Fruit fly (Drosophila melanogaster) whole organism, embryonic: ENCODE measurements around the gene CG12594.

Experiments
- Aef1 ChIP-seq: fragments of 200-800 bp; sonication (Bioruptor generic); IDR thresholded peaks from 3 replicates; pipeline ENCODE4 v1.3.6; 2022; ENCODE audit warnings: missing biosample characterization, missing genetic modification characterization
- Awh ChIP-seq: fragments of 200-800 bp; sonication (Bioruptor generic); IDR thresholded peaks from 2 replicates; pipeline ENCODE4, ENCODE4 v1.3.6; 2022; ENCODE audit warnings: missing biosample characterization, missing genetic modification characterization
- Blimp-1 ChIP-seq: fragments of 200-800 bp; sonication (Bioruptor generic); optimal IDR thresholded peaks from 3 replicates; lab custom pipeline; 2018; ENCODE audit warnings: missing biosample characterization, missing genetic modification characterization, mild to moderate bottlenecking, moderate library complexity, missing genetic modification reagents
- CG1024 ChIP-seq: fragments of 200-800 bp; sonication (Bioruptor generic); IDR thresholded peaks from 2 replicates; pipeline ENCODE4 v1.3.6; 2022; ENCODE audit warnings: missing biosample characterization, missing genetic modification characterization
- CG10565 ChIP-seq: fragments of 200-800 bp; sonication (Bioruptor generic); optimal IDR thresholded peaks from 3 replicates; lab custom pipeline; 2016; ENCODE audit warnings: missing biosample characterization, mild to moderate bottlenecking, missing genetic modification characterization
- CG13894 ChIP-seq: fragments of 200-800 bp; sonication (Bioruptor generic); optimal IDR thresholded peaks from 3 replicates; lab custom pipeline; 2018; ENCODE audit warnings: missing biosample characterization, mild to moderate bottlenecking, missing genetic modification characterization, moderate library complexity
- CG14441 ChIP-seq: fragments of 200-800 bp; sonication (Bioruptor generic); IDR thresholded peaks from 2 replicates; pipeline ENCODE4 v1.3.6; 2022; ENCODE audit warnings: missing biosample characterization, missing genetic modification characterization
- CG15269 ChIP-seq: fragments of 200-800 bp; sonication (Bioruptor generic); optimal IDR thresholded peaks from 2 replicates; lab custom pipeline; 2018; ENCODE audit warnings: missing biosample characterization, mild to moderate bottlenecking, missing genetic modification characterization, moderate library complexity
- CG17186 ChIP-seq: fragments of 200-800 bp; sonication (Bioruptor generic); optimal IDR thresholded peaks from 3 replicates; lab custom pipeline; 2017; ENCODE audit warnings: missing biosample characterization, missing genetic modification reagents, missing genetic modification characterization
- CG2120 ChIP-seq: fragments of 200-800 bp; sonication (Bioruptor generic); optimal IDR thresholded peaks from 3 replicates; lab custom pipeline; 2016; ENCODE audit warnings: missing biosample characterization, missing genetic modification characterization
- CG30403 ChIP-seq: fragments of 200-800 bp; sonication (Bioruptor generic); optimal IDR thresholded peaks from 3 replicates; lab custom pipeline; 2016; ENCODE audit warnings: missing biosample characterization, missing genetic modification characterization
- CG3163 ChIP-seq: fragments of 200-800 bp; sonication (Bioruptor generic); optimal IDR thresholded peaks from 3 replicates; lab custom pipeline; 2016; ENCODE audit warnings: missing biosample characterization, missing genetic modification characterization
- CG3407 ChIP-seq: fragments of 200-800 bp; sonication (Bioruptor generic); optimal IDR thresholded peaks from 2 replicates; lab custom pipeline; 2018; ENCODE audit warnings: missing biosample characterization, mild to moderate bottlenecking, missing genetic modification characterization
- CG4730 ChIP-seq: fragments of 200-800 bp; sonication (Bioruptor generic); IDR thresholded peaks from 2 replicates; pipeline ENCODE4 v1.3.6; 2022; ENCODE audit warnings: missing biosample characterization, missing genetic modification characterization
- CG4854 ChIP-seq: fragments of 200-800 bp; sonication (Bioruptor generic); optimal IDR thresholded peaks from 2 replicates; lab custom pipeline; 2016; ENCODE audit warnings: missing biosample characterization, missing genetic modification characterization, inconsistent platforms
- CG6654 ChIP-seq: fragments of 200-800 bp; sonication (Bioruptor generic); optimal IDR thresholded peaks from 2 replicates; lab custom pipeline; 2017; ENCODE audit warnings: missing biosample characterization, mild to moderate bottlenecking, missing genetic modification characterization
- CG7839 ChIP-seq: fragments of 200-800 bp; sonication (Bioruptor generic); optimal IDR thresholded peaks from 3 replicates; lab custom pipeline; 2018; ENCODE audit warnings: missing biosample characterization, mild to moderate bottlenecking, missing genetic modification characterization, moderate library complexity
- CTCF ChIP-seq: fragments of 200-800 bp; sonication (Bioruptor generic); optimal IDR thresholded peaks from 2 replicates; lab custom pipeline; 2017; ENCODE audit warnings: missing biosample characterization, mild to moderate bottlenecking, missing genetic modification characterization, moderate library complexity
- CkIIα-i1 ChIP-seq: fragments of 200-800 bp; sonication (Bioruptor generic); IDR thresholded peaks from 2 replicates; pipeline ENCODE4 v1.3.6; 2022; ENCODE audit warnings: missing biosample characterization, missing genetic modification characterization
- D19A ChIP-seq: fragments of 200-800 bp; optimal IDR thresholded peaks from 3 replicates; lab custom pipeline; 2019; ENCODE audit warnings: missing biosample characterization, mild to moderate bottlenecking, missing genetic modification characterization, moderate library complexity
- Drgx ChIP-seq: fragments of 200-800 bp; sonication (Bioruptor generic); IDR thresholded peaks from 2 replicates; pipeline ENCODE4 v1.3.6; 2022; ENCODE audit warnings: missing biosample characterization, missing genetic modification characterization
- ERR ChIP-seq: fragments of 200-800 bp; sonication (Bioruptor generic); optimal IDR thresholded peaks from 2 replicates; lab custom pipeline; 2016; ENCODE audit warnings: missing biosample characterization, missing genetic modification characterization
- Gug ChIP-seq: fragments of 200-800 bp; sonication (Bioruptor generic); IDR thresholded peaks from 4 replicates; pipeline ENCODE4 v1.3.6; 2022; ENCODE audit warnings: missing biosample characterization, missing genetic modification characterization
- HLH4C ChIP-seq: fragments of 200-800 bp; sonication (Bioruptor generic); IDR thresholded peaks from 3 replicates; pipeline ENCODE4 v1.3.6; 2022; ENCODE audit warnings: missing biosample characterization, missing genetic modification characterization; ENCODE audit not compliant: partially characterized antibody
- Med ChIP-seq: fragments of 200-800 bp; sonication (Bioruptor generic); peaks from one replicate; lab custom pipeline; 2016; ENCODE audit warnings: missing biosample characterization, missing genetic modification characterization, mild to moderate bottlenecking, inconsistent platforms, moderate library complexity
- NfI ChIP-seq: fragments of 200-800 bp; sonication (Bioruptor generic); optimal IDR thresholded peaks from 3 replicates; lab custom pipeline; 2018; ENCODE audit warnings: missing biosample characterization, mild to moderate bottlenecking, missing genetic modification characterization, moderate library complexity
- Opbp ChIP-seq: fragments of 200-800 bp; sonication (Bioruptor generic); IDR thresholded peaks from 3 replicates; pipeline ENCODE4 v1.3.6; 2022; ENCODE audit warnings: missing biosample characterization, missing genetic modification characterization; ENCODE audit not compliant: partially characterized antibody
- Rfx ChIP-seq: fragments of 200-800 bp; sonication (Bioruptor generic); IDR thresholded peaks from 2 replicates; pipeline ENCODE4 v1.3.6; 2022; ENCODE audit warnings: missing biosample characterization, missing genetic modification characterization
- Stat92E ChIP-seq, 3 experiments: fragments of >200 bp in 2 of 3; fragments of 200-800 bp in 1 of 3; sonication (Bioruptor generic) in 1 of 3; optimal IDR thresholded peaks; 2 replicates each; lab custom pipeline; 2017 to 2019; ENCODE audit warnings: missing biosample characterization in 3 of 3, missing genetic modification characterization in 3 of 3, mild to moderate bottlenecking in 1 of 3, moderate library complexity in 1 of 3
- Xrp1 ChIP-seq: fragments of 200-800 bp; sonication (Bioruptor generic); IDR thresholded peaks from 2 replicates; pipeline ENCODE4 v1.3.6; 2022; ENCODE audit warnings: missing biosample characterization, missing genetic modification characterization
- cg ChIP-seq: fragments of 200-800 bp; sonication (Bioruptor generic); optimal IDR thresholded peaks from 3 replicates; lab custom pipeline; 2019; ENCODE audit warnings: missing biosample characterization, mild to moderate bottlenecking, missing genetic modification characterization, moderate library complexity
- gcm ChIP-seq: fragments of 200-800 bp; sonication (Bioruptor generic); optimal IDR thresholded peaks from 2 replicates; lab custom pipeline; 2019; ENCODE audit warnings: missing biosample characterization, mild to moderate bottlenecking, missing genetic modification characterization, moderate library complexity
- gem ChIP-seq: fragments of 200-800 bp; sonication (Bioruptor generic); optimal IDR thresholded peaks from 2 replicates; lab custom pipeline; 2019; ENCODE audit warnings: missing biosample characterization, mild to moderate bottlenecking, missing genetic modification characterization, moderate library complexity
- gsb ChIP-seq: fragments of 200-800 bp; sonication (Bioruptor generic); IDR thresholded peaks from 2 replicates; pipeline ENCODE4 v1.3.6; 2022; ENCODE audit warnings: missing biosample characterization, missing genetic modification characterization
- inv ChIP-seq: fragments of 200-800 bp; sonication (Bioruptor generic); IDR thresholded peaks from 2 replicates; pipeline ENCODE4 v1.3.6; 2022; ENCODE audit warnings: missing biosample characterization, missing genetic modification characterization; ENCODE audit not compliant: partially characterized antibody
- ken ChIP-seq: fragments of 200-800 bp; sonication (Bioruptor generic); IDR thresholded peaks from 3 replicates; pipeline ENCODE4 v1.3.6; 2022; ENCODE audit warnings: missing biosample characterization, missing genetic modification characterization
- nau ChIP-seq: fragments of 200-800 bp; sonication (Bioruptor generic); optimal IDR thresholded peaks from 3 replicates; lab custom pipeline; 2017; ENCODE audit warnings: missing biosample characterization, mild to moderate bottlenecking, missing genetic modification characterization, missing genetic modification reagents
- pan ChIP-seq, 4 experiments: fragments of >200 bp in 3 of 4; fragments of 200-800 bp in 1 of 4; sonication (Bioruptor generic) in 1 of 4; optimal IDR thresholded peaks in 3 of 4; IDR thresholded peaks in 1 of 4; 2 replicates each; pipeline versions ENCODE4 v1.3.6 to Lab custom; 2017 to 2022; ENCODE audit warnings: missing biosample characterization in 2 of 4, missing genetic modification characterization in 2 of 4, mixed read lengths in 1 of 4
- pita ChIP-seq: fragments of 200-800 bp; sonication (Bioruptor generic); optimal IDR thresholded peaks from 2 replicates; lab custom pipeline; 2017; ENCODE audit warnings: missing biosample characterization, mild to moderate bottlenecking, missing genetic modification characterization
- pros ChIP-seq: fragments of 200-800 bp; sonication (Bioruptor generic); optimal IDR thresholded peaks from 3 replicates; lab custom pipeline; 2019; ENCODE audit warnings: missing biosample characterization, mild to moderate bottlenecking, missing genetic modification characterization, moderate library complexity
- rib ChIP-seq: fragments of 200-800 bp; sonication (Bioruptor generic); IDR thresholded peaks from 2 replicates; pipeline ENCODE4 v1.3.6; 2022; ENCODE audit warnings: missing biosample characterization, missing genetic modification characterization
- ro ChIP-seq: fragments of 200-800 bp; sonication (Bioruptor generic); IDR thresholded peaks from 2 replicates; pipeline ENCODE4 v1.3.6; 2022; ENCODE audit warnings: missing biosample characterization, missing genetic modification characterization
- row ChIP-seq: fragments of 200-800 bp; sonication (Bioruptor generic); IDR thresholded peaks from 3 replicates; pipeline ENCODE4 v1.3.6; 2022; ENCODE audit warnings: missing biosample characterization, missing genetic modification characterization
- scrt ChIP-seq: fragments of 200-800 bp; sonication (Bioruptor generic); optimal IDR thresholded peaks from 2 replicates; lab custom pipeline; 2018; ENCODE audit warnings: missing biosample characterization, mild to moderate bottlenecking, missing genetic modification characterization, moderate library complexity
- sd ChIP-seq: fragments of 200-800 bp; sonication (Bioruptor generic); optimal IDR thresholded peaks from 3 replicates; lab custom pipeline; 2018; ENCODE audit warnings: missing biosample characterization, mild to moderate bottlenecking, missing genetic modification characterization, moderate library complexity
- sob ChIP-seq: fragments of 200-800 bp; sonication (Bioruptor generic); IDR thresholded peaks from 2 replicates; pipeline ENCODE4 v1.3.6; 2022; ENCODE audit warnings: missing biosample characterization, missing genetic modification characterization
- sug ChIP-seq: fragments of 200-800 bp; optimal IDR thresholded peaks from 2 replicates; lab custom pipeline; 2019; ENCODE audit warnings: missing biosample characterization, mild to moderate bottlenecking, missing genetic modification characterization, moderate library complexity
- unpg ChIP-seq: fragments of 200-800 bp; sonication (Bioruptor generic); optimal IDR thresholded peaks from 3 replicates; lab custom pipeline; 2018; ENCODE audit warnings: missing biosample characterization, mild to moderate bottlenecking, missing genetic modification characterization, moderate library complexity
- wor ChIP-seq: fragments of 200-800 bp; sonication (Bioruptor generic); IDR thresholded peaks from 2 replicates; pipeline ENCODE4 v1.3.6; 2022; ENCODE audit warnings: missing biosample characterization, missing genetic modification characterization
- zen ChIP-seq: fragments of 200-800 bp; sonication (Bioruptor generic); optimal IDR thresholded peaks from 3 replicates; lab custom pipeline; 2018; ENCODE audit warnings: missing biosample characterization, mild to moderate bottlenecking, missing genetic modification characterization, moderate library complexity

The CG12594 gene

dm6 chr3R:11777058-11777457 lies 55.5 kb downstream of the CG12594 start (continued):
- no peak for TF ChIP-seq Awh (GFP tag; lab: Robert Waterston, UW)
- TF ChIP-seq CG7839: peak; percentile 10
- TF ChIP-seq row (GFP tag; lab: Robert Waterston, UW): peak; percentile 62
- TF ChIP-seq cg: peak; percentile 63
- no peak for TF ChIP-seq CG17186 (GFP tag; lab: Kevin White, UChicago)
- TF ChIP-seq nau (GFP tag; lab: Kevin White, UChicago): no peak
- TF ChIP-seq Rfx (GFP tag; lab: Robert Waterston, UW): 0 out of 2 replicates have a peak, but pooled peaks have one; percentile 6
- TF ChIP-seq Aef1: no peak
- TF ChIP-seq pita (GFP tag; lab: Kevin White, UChicago): no peak
- TF ChIP-seq scrt (GFP tag; lab: Kevin White, UChicago): no peak
- TF ChIP-seq gcm (GFP tag; lab: Kevin White, UChicago): peak; percentile 15
- no peak for TF ChIP-seq CG3407
- TF ChIP-seq pan (optimal IDR thresholded peaks at IDR 0.05; lab: Kevin White, UChicago): no peak
- TF ChIP-seq pan (GFP tag; optimal IDR thresholded peaks at IDR 0.05 in 1 of 2, IDR thresholded peaks at IDR 0.05 in 1 of 2): peak in 1 of 2 experiments; percentile 5
- no peak for TF ChIP-seq CTCF (GFP tag; lab: Kevin White, UChicago)
- TF ChIP-seq Blimp-1: peak; percentile 60
- TF ChIP-seq zen (tag; lab: Kevin White, UChicago): no peak
- TF ChIP-seq Gug (GFP tag; lab: Robert Waterston, UW): 0 out of 4 replicates have a peak, but pooled peaks have one; percentile 31
- TF ChIP-seq D19A (tag; lab: Kevin White, UChicago): peak; percentile 69
- no peak for TF ChIP-seq wor (GFP tag; lab: Robert Waterston, UW)
- no peak for TF ChIP-seq gsb (GFP tag; lab: Robert Waterston, UW)
- TF ChIP-seq CG2120 (GFP tag; lab: Kevin White, UChicago): peak; percentile 6
- no peak for TF ChIP-seq sug
- TF ChIP-seq CG1024 (GFP tag; lab: Robert Waterston, UW): no peak
- 0 out of 3 replicates have a peak, but pooled peaks have one; percentile 41 for TF ChIP-seq ken (GFP tag; lab: Robert Waterston, UW)
- TF ChIP-seq Med (GFP tag; lab: Kevin White, UChicago): peak; percentile 81
- 0 out of 2 replicates have a peak, but pooled peaks have one; percentile 11 for TF ChIP-seq inv (GFP tag; lab: Robert Waterston, UW)
- 0 out of 2 replicates have a peak, but pooled peaks have one; percentile 13 for TF ChIP-seq Xrp1 (GFP tag; lab: Robert Waterston, UW)
- TF ChIP-seq CG3163 (GFP tag; lab: Kevin White, UChicago): no peak
- no peak for TF ChIP-seq CkIIα-i1 (GFP tag; lab: Robert Waterston, UW)
- TF ChIP-seq CG10565: no peak
- no peak for TF ChIP-seq Stat92E (GFP tag; optimal IDR thresholded peaks at IDR 0.05; lab: Kevin White, UChicago)
- peak; percentile 20 for TF ChIP-seq CG13894 (tag; lab: Kevin White, UChicago)
- peak; percentile 29 for TF ChIP-seq gem (tag; lab: Kevin White, UChicago)
- no peak for TF ChIP-seq pros (GFP tag; lab: Kevin White, UChicago)
- TF ChIP-seq unpg (GFP tag; lab: Kevin White, UChicago): no peak
- peak; percentile 28 for TF ChIP-seq CG30403
- TF ChIP-seq NfI (GFP tag; lab: Kevin White, UChicago): no peak
- TF ChIP-seq CG6654 (GFP tag; lab: Kevin White, UChicago): no peak
- TF ChIP-seq rib (GFP tag; lab: Robert Waterston, UW): no peak
- no peak for TF ChIP-seq ERR
- no peak for TF ChIP-seq Opbp (GFP tag; lab: Robert Waterston, UW)
- TF ChIP-seq HLH4C (GFP tag; lab: Robert Waterston, UW): no peak
- no peak for TF ChIP-seq ro (GFP tag; lab: Robert Waterston, UW)
- no peak for TF ChIP-seq CG4730 (GFP tag; lab: Robert Waterston, UW)
- TF ChIP-seq CG4854: no peak
- no peak for TF ChIP-seq sd (tag; lab: Kevin White, UChicago)
- TF ChIP-seq CG14441: no peak
- TF ChIP-seq CG15269 (tag; lab: Kevin White, UChicago): no peak
- peak; percentile 27; the same call in 1 of the 2 replicates for TF ChIP-seq sob (GFP tag; lab: Robert Waterston, UW)
- peak; percentile 19; the same call in 1 of the 2 replicates for TF ChIP-seq Drgx
